Worm (Caenorhabditis elegans) whole organism, L4 larva: ENCODE measurements around the gene T27E7.3.
A peak's percentile ranks its signal among the peaks of the same experiment; 100 is the strongest.

Experiments
- F37D6.2 ChIP-seq: sonication (generic microtip); optimal IDR thresholded peaks from 2 replicates; lab custom pipeline; 2016; ENCODE audit warnings: mild to moderate bottlenecking, missing genetic modification characterization, missing compliant biosample characterization
- R02D3.7 ChIP-seq: fragments of 150-350 bp; sonication (generic microtip); optimal IDR thresholded peaks from 3 replicates; lab custom pipeline; 2014; ENCODE audit warnings: missing biosample characterization, missing genetic modification characterization
- Y105C5A.15 ChIP-seq: fragments of 200-800 bp; sonication (Bioruptor generic); IDR thresholded peaks from 2 replicates; pipeline ENCODE4 v1.3.6; 2022; ENCODE audit warnings: missing genetic modification characterization, missing compliant biosample characterization
- Y48G9A.11 ChIP-seq: fragments of 200-800 bp; sonication (Bioruptor generic); IDR thresholded peaks from 2 replicates; pipeline ENCODE4 v1.3.6; 2022; ENCODE audit warnings: missing genetic modification reagents, missing genetic modification characterization, missing compliant biosample characterization
- Y5F2A.4 ChIP-seq: fragments of 200-800 bp; sonication (Bioruptor generic); optimal IDR thresholded peaks from 2 replicates; lab custom pipeline; 2018; ENCODE audit warnings: mild to moderate bottlenecking, missing genetic modification characterization, missing compliant biosample characterization
- Y75B8A.6 ChIP-seq: fragments of 200-800 bp; sonication (Bioruptor generic); IDR thresholded peaks from 2 replicates; pipeline ENCODE4 v1.3.6; 2022; ENCODE audit warnings: missing genetic modification reagents, missing genetic modification characterization, missing compliant biosample characterization
- ZK337.2 ChIP-seq: fragments of 200-800 bp; sonication (Bioruptor generic); IDR thresholded peaks from 2 replicates; pipeline ENCODE4 v1.3.6; 2022; ENCODE audit warnings: missing genetic modification reagents, missing genetic modification characterization, missing compliant biosample characterization
- ZK546.5 ChIP-seq, 2 experiments: sonication (generic microtip); optimal IDR thresholded peaks; 2 replicates each; lab custom pipeline; 2017; ENCODE audit warnings: missing biosample characterization in 2 of 2, missing genetic modification characterization in 2 of 2
- aly-2 ChIP-seq: sonication (generic microtip); optimal IDR thresholded peaks from 2 replicates; lab custom pipeline; 2018; ENCODE audit warnings: missing biosample characterization, missing genetic modification characterization
- ama-1 ChIP-seq: fragments of 150-350 bp; optimal IDR thresholded peaks from 2 replicates; lab custom pipeline; 2014; ENCODE audit warnings: inconsistent platforms, mixed read lengths
- arid-1 ChIP-seq: fragments of 200-800 bp; sonication (Bioruptor generic); conservative IDR thresholded peaks from 2 replicates; pipeline ENCODE4 v1.3.6; 2022; ENCODE audit warnings: missing genetic modification reagents, missing genetic modification characterization, missing compliant biosample characterization
- ceh-44 ChIP-seq: fragments of 200-800 bp; sonication (Bioruptor generic); IDR thresholded peaks from 2 replicates; pipeline ENCODE4 v1.3.6; 2022; ENCODE audit warnings: missing genetic modification reagents, missing genetic modification characterization, missing compliant biosample characterization
- ceh-62 ChIP-seq: sonication (generic microtip); optimal IDR thresholded peaks from 2 replicates; lab custom pipeline; 2017; ENCODE audit warnings: missing biosample characterization, missing genetic modification characterization
- ceh-82 ChIP-seq: sonication (generic microtip); optimal IDR thresholded peaks from 2 replicates; lab custom pipeline; 2017; ENCODE audit warnings: missing biosample characterization, missing genetic modification characterization
- daf-12 ChIP-seq: fragments of 150-350 bp; optimal IDR thresholded peaks from 2 replicates; lab custom pipeline; 2014; ENCODE audit warnings: missing biosample characterization, missing genetic modification reagents, missing genetic modification characterization
- daf-19 ChIP-seq: fragments of 200-800 bp; sonication (Bioruptor generic); conservative IDR thresholded peaks from 2 replicates; pipeline ENCODE4 v1.3.6; 2022; ENCODE audit warnings: missing genetic modification characterization, missing compliant biosample characterization
- daf-8 ChIP-seq: fragments of 200-800 bp; sonication (Bioruptor generic); IDR thresholded peaks from 2 replicates; pipeline ENCODE4 v1.3.6; 2022; ENCODE audit warnings: missing genetic modification characterization, missing compliant biosample characterization
- dmd-6 ChIP-seq: fragments of 200-800 bp; sonication (Bioruptor generic); IDR thresholded peaks from 2 replicates; pipeline ENCODE4 v1.3.6; 2022; ENCODE audit warnings: missing genetic modification reagents, missing genetic modification characterization, missing compliant biosample characterization
- dpl-1 ChIP-seq: fragments of 150-350 bp; optimal IDR thresholded peaks from 2 replicates; lab custom pipeline; 2014; ENCODE audit warnings: missing biosample characterization, missing genetic modification reagents, missing genetic modification characterization
- egl-27 ChIP-seq: sonication (generic microtip); optimal IDR thresholded peaks from 3 replicates; lab custom pipeline; 2017; ENCODE audit warnings: missing biosample characterization, missing genetic modification reagents, missing genetic modification characterization
- egl-43 ChIP-seq: fragments of 200-800 bp; sonication (Bioruptor generic); IDR thresholded peaks from 2 replicates; pipeline ENCODE4 v1.3.6; 2022; ENCODE audit warnings: missing genetic modification reagents, missing genetic modification characterization, missing compliant biosample characterization
- gei-8 ChIP-seq: fragments of 200-800 bp; sonication (Bioruptor generic); optimal IDR thresholded peaks from 2 replicates; lab custom pipeline; 2018; ENCODE audit warnings: mild to moderate bottlenecking, missing genetic modification characterization, missing compliant biosample characterization
- lin-1 ChIP-seq: fragments of 200-800 bp; sonication (Bioruptor generic); IDR thresholded peaks from 2 replicates; pipeline ENCODE4 v1.3.6; 2022; ENCODE audit warnings: missing genetic modification reagents, missing genetic modification characterization, missing compliant biosample characterization
- lin-13 ChIP-seq: fragments of 150-350 bp; optimal IDR thresholded peaks from 2 replicates; lab custom pipeline; 2014; ENCODE audit warnings: missing biosample characterization, missing genetic modification reagents, missing genetic modification characterization
- lin-15B ChIP-seq: fragments of 150-350 bp; sonication (generic microtip); optimal IDR thresholded peaks from 3 replicates; lab custom pipeline; 2014; ENCODE audit warnings: missing biosample characterization, missing genetic modification characterization
- lin-38 ChIP-seq: fragments of 200-800 bp; sonication (Bioruptor generic); IDR thresholded peaks from 2 replicates; pipeline ENCODE4 v1.3.6; 2022; ENCODE audit warnings: missing genetic modification reagents, missing genetic modification characterization, missing compliant biosample characterization
- madf-5 ChIP-seq, 2 experiments: fragments of 200-800 bp; sonication (Bioruptor generic); IDR thresholded peaks; 2 replicates each; pipeline ENCODE4 v1.3.6; 2022; ENCODE audit warnings: missing compliant biosample characterization in 2 of 2, missing genetic modification characterization in 2 of 2
- mdl-1 ChIP-seq, 2 experiments: fragments of 150-350 bp in 1 of 2; sonication (generic microtip) in 1 of 2; optimal IDR thresholded peaks; 2 replicates each; lab custom pipeline; 2014 to 2017; ENCODE audit warnings: missing biosample characterization in 2 of 2, missing genetic modification characterization in 2 of 2
- mdt-29 ChIP-seq: fragments of 200-800 bp; sonication (Bioruptor generic); IDR thresholded peaks from 2 replicates; pipeline ENCODE4 v1.3.6; 2022; ENCODE audit warnings: missing genetic modification reagents, missing genetic modification characterization, missing compliant biosample characterization
- mep-1 ChIP-seq: fragments of 150-350 bp; sonication (generic microtip); optimal IDR thresholded peaks from 3 replicates; lab custom pipeline; 2014; ENCODE audit warnings: missing biosample characterization, missing genetic modification characterization
- nhr-11 ChIP-seq: fragments of 150-350 bp; optimal IDR thresholded peaks from 2 replicates; lab custom pipeline; 2014; ENCODE audit warnings: missing biosample characterization, missing genetic modification characterization
- nhr-111 ChIP-seq: fragments of 200-800 bp; sonication (Bioruptor generic); optimal IDR thresholded peaks from 2 replicates; lab custom pipeline; 2018; ENCODE audit warnings: mild to moderate bottlenecking, missing genetic modification characterization, missing compliant biosample characterization
- nhr-237 ChIP-seq: sonication (generic microtip); optimal IDR thresholded peaks from 2 replicates; lab custom pipeline; 2017; ENCODE audit warnings: missing biosample characterization, missing genetic modification characterization
- nhr-42 ChIP-seq: fragments of 200-800 bp; sonication (Bioruptor generic); IDR thresholded peaks from 2 replicates; pipeline ENCODE4 v1.3.6; 2022; ENCODE audit warnings: missing genetic modification characterization, missing compliant biosample characterization
- nhr-6 ChIP-seq: fragments of 150-350 bp; optimal IDR thresholded peaks from 2 replicates; lab custom pipeline; 2014; ENCODE audit warnings: missing biosample characterization, missing genetic modification characterization
- nhr-76 ChIP-seq: fragments of 150-350 bp; optimal IDR thresholded peaks from 2 replicates; lab custom pipeline; 2014; ENCODE audit warnings: missing biosample characterization, missing genetic modification characterization
- pha-4 ChIP-seq, 2 experiments: fragments of 150-350 bp in 1 of 2; fragments of 200-800 bp in 1 of 2; sonication (Bioruptor generic) in 1 of 2; IDR thresholded peaks in 1 of 2; optimal IDR thresholded peaks in 1 of 2; 2 replicates each; pipeline versions ENCODE4 v1.3.6 to Lab custom; 2014 to 2022; ENCODE audit warnings: missing genetic modification characterization in 2 of 2, missing genetic modification reagents in 2 of 2, missing biosample characterization in 1 of 2, missing compliant biosample characterization in 1 of 2
- pqm-1 ChIP-seq: sonication (generic microtip); optimal IDR thresholded peaks from 2 replicates; lab custom pipeline; 2017; ENCODE audit warnings: missing biosample characterization, missing genetic modification characterization
- sdz-12 ChIP-seq: fragments of 200-800 bp; sonication (Bioruptor generic); optimal IDR thresholded peaks from 2 replicates; lab custom pipeline; 2018; ENCODE audit warnings: mild to moderate bottlenecking, missing genetic modification characterization, missing compliant biosample characterization
- skn-1 ChIP-seq: fragments of 150-350 bp; optimal IDR thresholded peaks from 2 replicates; lab custom pipeline; 2014; ENCODE audit warnings: missing biosample characterization, missing genetic modification characterization
- spr-1 ChIP-seq: sonication (generic microtip); optimal IDR thresholded peaks from 2 replicates; lab custom pipeline; 2016; ENCODE audit warnings: mild to moderate bottlenecking, missing genetic modification characterization, missing compliant biosample characterization
- spr-3 ChIP-seq: fragments of 200-800 bp; sonication (Bioruptor generic); optimal IDR thresholded peaks from 2 replicates; lab custom pipeline; 2018; ENCODE audit warnings: mild to moderate bottlenecking, missing genetic modification characterization, missing compliant biosample characterization
- tra-1 ChIP-seq: fragments of 200-800 bp; sonication (Bioruptor generic); IDR thresholded peaks from 2 replicates; pipeline ENCODE4 v1.3.6; 2022; ENCODE audit warnings: missing genetic modification reagents, missing genetic modification characterization, missing compliant biosample characterization
- unc-62 ChIP-seq, 3 experiments: fragments of 150-350 bp in 1 of 3; sonication (generic microtip); optimal IDR thresholded peaks in 2 of 3; peaks in 1 of 3; 1 replicate in 1 of 3; 2 replicates in 2 of 3; lab custom pipeline; 2014 to 2017; ENCODE audit warnings: missing biosample characterization in 3 of 3, missing genetic modification characterization in 3 of 3, missing genetic modification reagents in 3 of 3, missing genotype in 1 of 3
- vab-7 ChIP-seq: fragments of 200-800 bp; sonication (Bioruptor generic); IDR thresholded peaks from 2 replicates; pipeline ENCODE4 v1.3.6; 2022; ENCODE audit warnings: missing genetic modification reagents, missing genetic modification characterization, missing compliant biosample characterization
- zfp-2 ChIP-seq: sonication (generic microtip); optimal IDR thresholded peaks from 2 replicates; lab custom pipeline; 2016; ENCODE audit warnings: mild to moderate bottlenecking, missing genetic modification characterization, missing compliant biosample characterization
- zfp-3 ChIP-seq: fragments of 200-800 bp; sonication (Bioruptor generic); conservative IDR thresholded peaks from 2 replicates; pipeline ENCODE4 v1.3.6; 2022; ENCODE audit warnings: missing genetic modification reagents, missing genetic modification characterization, missing compliant biosample characterization

Gene T27E7.3

ce11 chrIV:14574282-14574869 is 45.6 kb downstream of the T27E7.3 start, which contains the start of the genes Y57G11B.3 and Y57G11B.5:
TSS of gene Y57G11B.3 (minus strand) at chrIV:14574382.
TSS of gene Y57G11B.5 (plus strand) at chrIV:14574819.
- TF ChIP-seq nhr-42 (GFP tag; lab: Robert Waterston, UW): no peak
- no peak for TF ChIP-seq mdt-29 (GFP tag; lab: Robert Waterston, UW)
- TF ChIP-seq lin-15B: no peak
- no peak for TF ChIP-seq daf-19
- no peak for TF ChIP-seq Y105C5A.15 (GFP tag; lab: Robert Waterston, UW)
- no peak for TF ChIP-seq zfp-2 (tag; lab: Kevin White, UChicago)
- no peak for TF ChIP-seq lin-38 (GFP tag; lab: Robert Waterston, UW)
- no peak for TF ChIP-seq nhr-11 (tag; lab: Kevin White, UChicago)
- no peak for TF ChIP-seq ceh-44 (GFP tag; lab: Robert Waterston, UW)

ce11 chrIV:14576471-14576870 is 47.7 kb downstream of the T27E7.3 start:
- peak; percentile 78; the same call in 1 of the 2 replicates for TF ChIP-seq Y75B8A.6 (GFP tag; lab: Robert Waterston, UW)
- TF ChIP-seq Y5F2A.4 (GFP tag; lab: Kevin White, UChicago): no peak
- no peak for TF ChIP-seq zfp-2 (tag; lab: Kevin White, UChicago)
- no peak for TF ChIP-seq F37D6.2 (tag; lab: Kevin White, UChicago)
- peak; percentile 28 for TF ChIP-seq gei-8 (GFP tag; lab: Kevin White, UChicago)
- peak; percentile 73 for TF ChIP-seq mdt-29 (GFP tag; lab: Robert Waterston, UW)
- 0 out of 2 replicates have a peak, but pooled peaks have one; percentile 32 for TF ChIP-seq zfp-3 (GFP tag; lab: Robert Waterston, UW)
- no peak for TF ChIP-seq dmd-6
- TF ChIP-seq aly-2: no peak
- peak in 1 of 2 experiments; percentile 64; a peak in 1 of 4 replicates for TF ChIP-seq madf-5 (GFP tag; IDR thresholded peaks at IDR 0.05; lab: Robert Waterston, UW)
- TF ChIP-seq tra-1 (GFP tag; lab: Robert Waterston, UW): no peak
- TF ChIP-seq vab-7 (GFP tag; lab: Robert Waterston, UW): no peak; the same call in 1 of the 2 replicates
- TF ChIP-seq mep-1 (tag; lab: Kevin White, UChicago): no peak
- TF ChIP-seq nhr-42 (GFP tag; lab: Robert Waterston, UW): no peak
- TF ChIP-seq nhr-111 (GFP tag; lab: Kevin White, UChicago): peak; percentile 71
- TF ChIP-seq R02D3.7: no peak
- TF ChIP-seq pqm-1 (tag; lab: Kevin White, UChicago): no peak
- peak; percentile 59 for TF ChIP-seq arid-1 (GFP tag; lab: Robert Waterston, UW)
- TF ChIP-seq egl-43 (GFP tag; lab: Robert Waterston, UW): no peak
- no peak for TF ChIP-seq skn-1
- TF ChIP-seq unc-62 (GFP tag; optimal IDR thresholded peaks at IDR 0.05 in 1 of 2; lab: Kevin White, UChicago): no peak
- no peak for TF ChIP-seq unc-62 (tag; optimal IDR thresholded peaks at IDR 0.05; lab: Kevin White, UChicago)
- 0 out of 2 replicates have a peak, but pooled peaks have one; percentile 57 for TF ChIP-seq ZK337.2 (GFP tag; lab: Robert Waterston, UW)
- TF ChIP-seq nhr-6: peak; percentile 1
- TF ChIP-seq ceh-82 (tag; lab: Kevin White, UChicago): no peak
- TF ChIP-seq lin-13 (GFP tag; lab: Kevin White, UChicago): no peak
- peak; percentile 82 for TF ChIP-seq pha-4 (GFP tag; IDR thresholded peaks at IDR 0.05; lab: Robert Waterston, UW)
- TF ChIP-seq pha-4 (tag; optimal IDR thresholded peaks at IDR 0.05; lab: Kevin White, UChicago): no peak
- no peak for TF ChIP-seq daf-12 (tag; lab: Kevin White, UChicago)
- TF ChIP-seq ZK546.5 (tag; optimal IDR thresholded peaks at IDR 0.05; lab: Kevin White, UChicago): no peak
- TF ChIP-seq nhr-237 (tag; lab: Kevin White, UChicago): no peak
- no peak for TF ChIP-seq dpl-1 (GFP tag; lab: Kevin White, UChicago)
- no peak for TF ChIP-seq nhr-76 (tag; lab: Kevin White, UChicago)
- TF ChIP-seq daf-8: no peak
- TF ChIP-seq spr-1 (tag; lab: Kevin White, UChicago): peak; percentile 40
- TF ChIP-seq lin-1: no peak; the same call in 1 of the 2 replicates
- TF ChIP-seq sdz-12 (GFP tag; lab: Kevin White, UChicago): no peak
- no peak for TF ChIP-seq spr-3 (GFP tag; lab: Kevin White, UChicago)
- TF ChIP-seq egl-27 (tag; lab: Kevin White, UChicago): no peak
- peak; percentile 78 for TF ChIP-seq ceh-44 (GFP tag; lab: Robert Waterston, UW)
- TF ChIP-seq ama-1 (lab: Kevin White, UChicago): no peak
- TF ChIP-seq mdl-1 (tag; optimal IDR thresholded peaks at IDR 0.05; lab: Kevin White, UChicago): no peak
- no peak for TF ChIP-seq ceh-62 (tag; lab: Kevin White, UChicago)
- peak; percentile 52; the same call in 1 of the 2 replicates for TF ChIP-seq Y48G9A.11
